Fruit fly (Drosophila melanogaster) whole organism, embryonic: ENCODE results near the gene CG9667.
A peak's percentile ranks its signal among the peaks of the same experiment; 100 is the strongest.

Source experiments
- Atf-2 ChIP-seq: fragments of 200-800 bp; sonication (Bioruptor generic); optimal IDR thresholded peaks from 2 replicates; lab custom pipeline; 2016; ENCODE audit warnings: missing biosample characterization, missing genetic modification characterization
- Bdp1 ChIP-seq: fragments of 200-800 bp; sonication (Bioruptor generic); optimal IDR thresholded peaks from 3 replicates; lab custom pipeline; 2016; ENCODE audit warnings: missing biosample characterization, missing genetic modification characterization
- Bgb ChIP-seq: fragments of 200-800 bp; sonication (Bioruptor generic); IDR thresholded peaks from 2 replicates; pipeline ENCODE4 v1.3.6; 2022; ENCODE audit warnings: missing biosample characterization, missing genetic modification characterization; ENCODE audit not compliant: partially characterized antibody
- Blimp-1 ChIP-seq: fragments of 200-800 bp; sonication (Bioruptor generic); optimal IDR thresholded peaks from 3 replicates; lab custom pipeline; 2018; ENCODE audit warnings: missing biosample characterization, missing genetic modification characterization, mild to moderate bottlenecking, moderate library complexity, missing genetic modification reagents
- CG10654 ChIP-seq: fragments of 200-800 bp; sonication (Bioruptor generic); optimal IDR thresholded peaks from 2 replicates; lab custom pipeline; 2016; ENCODE audit warnings: missing biosample characterization, missing genetic modification characterization
- CG11560 ChIP-seq: fragments of 200-800 bp; sonication (Bioruptor generic); IDR thresholded peaks from 3 replicates; pipeline ENCODE4 v1.3.6; 2022; ENCODE audit warnings: missing biosample characterization, missing genetic modification characterization
- CG11695 ChIP-seq: fragments of 200-800 bp; sonication (Bioruptor generic); IDR thresholded peaks from 3 replicates; pipeline ENCODE4 v1.3.6; 2022; ENCODE audit warnings: missing biosample characterization, missing genetic modification characterization
- CG11696 ChIP-seq: fragments of 200-800 bp; sonication (Bioruptor generic); IDR thresholded peaks from 2 replicates; pipeline ENCODE4 v1.3.6; 2022; ENCODE audit warnings: missing biosample characterization, missing genetic modification characterization
- CG1603 ChIP-seq: fragments of 200-800 bp; sonication (Bioruptor generic); optimal IDR thresholded peaks from 2 replicates; lab custom pipeline; 2019; ENCODE audit warnings: missing biosample characterization, mild to moderate bottlenecking, missing genetic modification characterization, moderate library complexity
- CG16863 ChIP-seq: fragments of 200-800 bp; sonication (Bioruptor generic); optimal IDR thresholded peaks from 3 replicates; lab custom pipeline; 2016; ENCODE audit warnings: missing biosample characterization, missing genetic modification characterization
- CG18619 ChIP-seq: fragments of 200-800 bp; sonication (Bioruptor generic); optimal IDR thresholded peaks from 3 replicates; lab custom pipeline; 2017; ENCODE audit warnings: missing biosample characterization, mild to moderate bottlenecking, missing genetic modification characterization
- CG2199 ChIP-seq: fragments of 200-800 bp; sonication (Bioruptor generic); IDR thresholded peaks from 3 replicates; pipeline ENCODE4 v1.3.6; 2022; ENCODE audit warnings: missing biosample characterization, missing genetic modification characterization
- CG31365 ChIP-seq: fragments of 200-800 bp; sonication (Bioruptor generic); optimal IDR thresholded peaks from 2 replicates; lab custom pipeline; 2018; ENCODE audit warnings: missing biosample characterization, mild to moderate bottlenecking, missing genetic modification characterization
- CG32772 ChIP-seq: fragments of 200-800 bp; sonication (Bioruptor generic); IDR thresholded peaks from 2 replicates; pipeline ENCODE4 v1.3.6; 2022; ENCODE audit warnings: missing biosample characterization, missing genetic modification characterization
- CG4360 ChIP-seq: fragments of 200-800 bp; sonication (Bioruptor generic); IDR thresholded peaks from 2 replicates; pipeline ENCODE4 v1.3.6; 2022; ENCODE audit warnings: missing biosample characterization, missing genetic modification characterization
- CG4424 ChIP-seq: fragments of 200-800 bp; sonication (Bioruptor generic); optimal IDR thresholded peaks from 3 replicates; lab custom pipeline; 2016; ENCODE audit warnings: missing biosample characterization, missing genetic modification characterization
- CG6813 ChIP-seq: fragments of 200-800 bp; sonication (Bioruptor generic); optimal IDR thresholded peaks from 2 replicates; lab custom pipeline; 2017; ENCODE audit warnings: missing biosample characterization, missing genetic modification characterization, mild to moderate bottlenecking, moderate library complexity, missing genetic modification reagents
- CG8281 ChIP-seq: fragments of 200-800 bp; sonication (Bioruptor generic); optimal IDR thresholded peaks from 2 replicates; lab custom pipeline; 2018; ENCODE audit warnings: missing biosample characterization, mild to moderate bottlenecking, missing genetic modification characterization, moderate library complexity
- CG9727 ChIP-seq: fragments of 200-800 bp; sonication (Bioruptor generic); optimal IDR thresholded peaks from 3 replicates; lab custom pipeline; 2017; ENCODE audit warnings: missing biosample characterization, mild to moderate bottlenecking, missing genetic modification characterization
- D ChIP-seq, 2 experiments: fragments of 200-800 bp in 1 of 2; fragments of >200 bp in 1 of 2; sonication (Bioruptor generic) in 1 of 2; optimal IDR thresholded peaks; 2 replicates in 1 of 2; 3 replicates in 1 of 2; lab custom pipeline; 2017; ENCODE audit warnings: mild to moderate bottlenecking in 1 of 2, missing biosample characterization in 1 of 2, missing genetic modification characterization in 1 of 2, missing genetic modification reagents in 1 of 2
- Dad ChIP-seq: fragments of 200-800 bp; sonication (Bioruptor generic); optimal IDR thresholded peaks from 3 replicates; lab custom pipeline; 2016; ENCODE audit warnings: missing biosample characterization, missing genetic modification characterization
- Dll ChIP-seq: fragments of 200-800 bp; sonication (Bioruptor generic); IDR thresholded peaks from 4 replicates; pipeline ENCODE4 v1.3.6; 2022; ENCODE audit warnings: missing biosample characterization, missing genetic modification characterization; ENCODE audit not compliant: partially characterized antibody
- Doc2 ChIP-seq: fragments of 200-800 bp; sonication (Bioruptor generic); IDR thresholded peaks from 2 replicates; pipeline ENCODE4 v1.3.6; 2022; ENCODE audit warnings: missing biosample characterization, missing genetic modification characterization
- Dp ChIP-seq: fragments of 200-800 bp; sonication (Bioruptor generic); optimal IDR thresholded peaks from 2 replicates; lab custom pipeline; 2018; ENCODE audit warnings: missing biosample characterization, mild to moderate bottlenecking, missing genetic modification characterization, moderate library complexity
- ERR ChIP-seq: fragments of 200-800 bp; sonication (Bioruptor generic); optimal IDR thresholded peaks from 2 replicates; lab custom pipeline; 2016; ENCODE audit warnings: missing biosample characterization, missing genetic modification characterization
- Gsc ChIP-seq: fragments of 200-800 bp; sonication (Bioruptor generic); IDR thresholded peaks from 2 replicates; pipeline ENCODE4 v1.3.6; 2022; ENCODE audit warnings: missing biosample characterization, missing genetic modification characterization
- HHEX ChIP-seq: fragments of 200-800 bp; sonication (Bioruptor generic); optimal IDR thresholded peaks from 3 replicates; lab custom pipeline; 2017; ENCODE audit warnings: missing biosample characterization, mild to moderate bottlenecking, missing genetic modification characterization, missing genetic modification reagents
- Hey ChIP-seq: fragments of 200-800 bp; sonication (Bioruptor generic); optimal IDR thresholded peaks from 3 replicates; lab custom pipeline; 2018; ENCODE audit warnings: missing biosample characterization, mild to moderate bottlenecking, missing genetic modification characterization
- HmgZ ChIP-seq: fragments of 200-800 bp; sonication (Bioruptor generic); optimal IDR thresholded peaks from 2 replicates; lab custom pipeline; 2018; ENCODE audit warnings: missing biosample characterization, mild to moderate bottlenecking, missing genetic modification characterization
- Hmr ChIP-seq: fragments of 200-800 bp; sonication (Bioruptor generic); optimal IDR thresholded peaks from 3 replicates; lab custom pipeline; 2017; ENCODE audit warnings: mild to moderate bottlenecking, missing biosample characterization, missing genetic modification reagents, missing genetic modification characterization
- Ravus ChIP-seq: fragments of 200-800 bp; sonication (Bioruptor generic); IDR thresholded peaks from 2 replicates; pipeline ENCODE4 v1.3.6; 2022; ENCODE audit warnings: missing biosample characterization, missing genetic modification characterization
- Rx ChIP-seq: fragments of 200-800 bp; sonication (Bioruptor generic); IDR thresholded peaks from 2 replicates; pipeline ENCODE4 v1.3.6; 2022; ENCODE audit warnings: missing biosample characterization, missing genetic modification characterization
- Taf1 ChIP-seq: fragments of 200-800 bp; sonication (Bioruptor generic); IDR thresholded peaks from 2 replicates; pipeline ENCODE4 v1.3.6; 2022; ENCODE audit warnings: missing biosample characterization, missing genetic modification characterization
- YL-1 ChIP-seq: fragments of 200-800 bp; sonication (Bioruptor generic); optimal IDR thresholded peaks from 3 replicates; lab custom pipeline; 2017; ENCODE audit warnings: missing biosample characterization, mild to moderate bottlenecking, missing genetic modification characterization
- bigmax ChIP-seq: fragments of 200-800 bp; sonication (Bioruptor generic); optimal IDR thresholded peaks from 2 replicates; lab custom pipeline; 2018; ENCODE audit warnings: missing biosample characterization, mild to moderate bottlenecking, missing genetic modification characterization
- btn ChIP-seq: fragments of 200-800 bp; sonication (Bioruptor generic); optimal IDR thresholded peaks from 2 replicates; lab custom pipeline; 2016; ENCODE audit warnings: missing biosample characterization, missing genetic modification characterization
- cato ChIP-seq: fragments of 200-800 bp; sonication (Bioruptor generic); optimal IDR thresholded peaks from 2 replicates; lab custom pipeline; 2016; ENCODE audit warnings: missing biosample characterization, missing genetic modification characterization, borderline replicate concordance
- caup ChIP-seq: fragments of 200-800 bp; sonication (Bioruptor generic); optimal IDR thresholded peaks from 3 replicates; lab custom pipeline; 2017; ENCODE audit warnings: missing biosample characterization, mild to moderate bottlenecking, missing genetic modification characterization, moderate library complexity; ENCODE audit not compliant: severe bottlenecking
- ci ChIP-seq: fragments of 200-800 bp; sonication (Bioruptor generic); IDR thresholded peaks from 3 replicates; pipeline ENCODE4 v1.3.6; 2022; ENCODE audit warnings: missing biosample characterization, missing genetic modification characterization
- croc ChIP-seq: fragments of 200-800 bp; sonication (Bioruptor generic); conservative IDR thresholded peaks from 3 replicates; pipeline ENCODE4 v1.3.6; 2022; ENCODE audit warnings: missing biosample characterization, missing genetic modification characterization
- en ChIP-seq: fragments of 200-800 bp; sonication (Bioruptor generic); optimal IDR thresholded peaks from 2 replicates; lab custom pipeline; 2016; ENCODE audit warnings: missing biosample characterization, missing genetic modification characterization
- fru ChIP-seq: fragments of >200 bp; optimal IDR thresholded peaks from 2 replicates; lab custom pipeline; 2017
- knrl ChIP-seq: fragments of 200-800 bp; sonication (Bioruptor generic); IDR thresholded peaks from 3 replicates; pipeline ENCODE4 v1.3.6; 2022; ENCODE audit warnings: missing biosample characterization, missing genetic modification characterization; ENCODE audit not compliant: partially characterized antibody
- salm ChIP-seq: fragments of 200-800 bp; sonication (Bioruptor generic); optimal IDR thresholded peaks from 2 replicates; lab custom pipeline; 2018; ENCODE audit warnings: missing biosample characterization, mild to moderate bottlenecking, missing genetic modification characterization
- so ChIP-seq: fragments of 200-800 bp; sonication (Bioruptor generic); IDR thresholded peaks from 3 replicates; pipeline ENCODE4 v1.3.6; 2022; ENCODE audit warnings: missing biosample characterization, missing genetic modification characterization
- twi ChIP-seq: fragments of 200-800 bp; optimal IDR thresholded peaks from 2 replicates; lab custom pipeline; 2019; ENCODE audit warnings: missing biosample characterization, mild to moderate bottlenecking, missing genetic modification characterization, moderate library complexity
- vnd ChIP-seq: fragments of 200-800 bp; sonication (Bioruptor generic); IDR thresholded peaks from 3 replicates; pipeline ENCODE4 v1.3.6; 2022; ENCODE audit warnings: missing biosample characterization, missing genetic modification characterization; ENCODE audit not compliant: partially characterized antibody
- yki ChIP-seq: fragments of >200 bp; optimal IDR thresholded peaks from 3 replicates; lab custom pipeline; 2018

Gene CG9667

DNA sequence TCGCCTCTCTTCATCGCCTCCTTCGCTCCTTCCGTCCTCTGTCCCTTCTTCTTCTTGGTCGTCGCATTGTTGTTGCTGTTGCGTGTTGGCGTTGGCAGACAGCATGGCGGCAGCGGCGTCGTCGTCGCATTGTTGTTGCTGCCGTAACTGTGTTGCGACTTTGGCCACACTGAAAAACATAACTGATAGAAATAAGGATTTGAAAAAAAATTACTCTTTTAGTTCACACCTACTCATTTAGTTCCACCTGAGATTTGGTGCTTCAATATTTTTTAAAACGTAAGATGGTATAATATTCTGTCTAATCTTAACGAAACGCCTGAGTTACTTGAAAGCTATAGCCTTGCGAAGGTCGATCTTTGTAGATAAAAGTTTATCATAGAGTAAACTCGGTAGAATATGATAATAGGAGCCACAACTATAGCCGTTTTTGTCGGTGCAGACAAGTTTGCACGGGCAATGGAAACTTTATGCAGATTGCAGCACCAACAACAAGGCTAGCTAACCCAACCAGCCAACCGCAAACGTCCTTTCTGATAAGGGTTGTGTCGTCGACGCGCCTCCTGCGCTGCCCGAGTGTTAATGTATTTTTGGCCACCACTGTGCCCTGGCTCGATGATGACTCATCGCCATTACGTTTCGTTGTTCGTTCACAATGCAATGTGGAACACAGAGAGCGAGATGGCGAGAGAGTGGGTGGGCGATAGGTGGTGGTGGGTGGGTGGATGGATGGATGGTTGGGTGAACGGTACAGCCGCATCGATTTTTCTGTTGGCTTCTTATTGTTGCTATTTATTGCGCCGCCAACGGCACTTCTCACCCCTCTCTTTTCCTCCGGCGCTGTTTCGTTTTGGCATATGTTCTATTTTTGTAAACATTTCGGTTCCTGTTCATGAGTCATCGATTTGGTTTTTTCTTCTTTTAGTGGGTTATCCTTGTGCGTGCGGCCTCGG is 13.0 kb downstream of the CG9667 start (continued):
- TF ChIP-seq CG11695 (GFP tag; lab: Robert Waterston, UW), result peak; percentile 68
- no peak for TF ChIP-seq fru
- peak; percentile 95 for TF ChIP-seq CG4360 (GFP tag; lab: Robert Waterston, UW)
- TF ChIP-seq twi (tag; lab: Kevin White, UChicago), result peak; percentile 49
- peak; percentile 41 for TF ChIP-seq ERR
- peak; percentile 73 for TF ChIP-seq caup (GFP tag; lab: Kevin White, UChicago)
- peak; percentile 81 for TF ChIP-seq HHEX (GFP tag; lab: Kevin White, UChicago)
- TF ChIP-seq Bgb (GFP tag; lab: Robert Waterston, UW), result peak; percentile 41; the same call in 1 of the 2 replicates
- peak; percentile 54 for TF ChIP-seq CG10654 (GFP tag; lab: Kevin White, UChicago)
- no peak for TF ChIP-seq Rx (GFP tag; lab: Robert Waterston, UW)
- TF ChIP-seq Ravus (GFP tag; lab: Robert Waterston, UW), result no peak; the same call in 1 of the 2 replicates
- no peak for TF ChIP-seq Taf1
- no peak for TF ChIP-seq Gsc
- TF ChIP-seq btn (GFP tag; lab: Kevin White, UChicago), result peak; percentile 71
- peak; percentile 30 for TF ChIP-seq D (optimal IDR thresholded peaks at IDR 0.05; lab: Kevin White, UChicago)
- TF ChIP-seq D (GFP tag; optimal IDR thresholded peaks at IDR 0.05; lab: Kevin White, UChicago), result peak; percentile 72
- no peak for TF ChIP-seq Dll (GFP tag; lab: Robert Waterston, UW)
- 0 out of 3 replicates have a peak, but pooled peaks have one; percentile 17 for TF ChIP-seq vnd
- TF ChIP-seq CG6813, result peak; percentile 74
- peak; percentile 83 for TF ChIP-seq ci (GFP tag; lab: Robert Waterston, UW)
- peak; percentile 29 for TF ChIP-seq YL-1 (GFP tag; lab: Kevin White, UChicago)
- TF ChIP-seq CG18619 (GFP tag; lab: Kevin White, UChicago), result peak; percentile 90
- TF ChIP-seq CG2199, result no peak
- no peak for TF ChIP-seq CG11696 (GFP tag; lab: Robert Waterston, UW)
- peak; percentile 75 for TF ChIP-seq Blimp-1
- TF ChIP-seq bigmax (GFP tag; lab: Kevin White, UChicago), result no peak
- no peak for TF ChIP-seq yki
- no peak for TF ChIP-seq Doc2 (GFP tag; lab: Robert Waterston, UW)
- peak; percentile 53 for TF ChIP-seq cato (GFP tag; lab: Kevin White, UChicago)
- no peak for TF ChIP-seq CG32772
- TF ChIP-seq Bdp1, result peak; percentile 65
- peak; percentile 71 for TF ChIP-seq Dad
- TF ChIP-seq CG1603, result peak; percentile 58
- TF ChIP-seq Hmr (GFP tag; lab: Kevin White, UChicago), result peak; percentile 85
- peak; percentile 47 for TF ChIP-seq CG31365 (tag; lab: Kevin White, UChicago)
- TF ChIP-seq CG16863 (GFP tag; lab: Kevin White, UChicago), result peak; percentile 78
- peak; percentile 73 for TF ChIP-seq so (GFP tag; lab: Robert Waterston, UW)
- TF ChIP-seq Dp (GFP tag; lab: Kevin White, UChicago), result no peak
- peak; percentile 35 for TF ChIP-seq CG8281 (tag; lab: Kevin White, UChicago)
- TF ChIP-seq Hey (tag; lab: Kevin White, UChicago), result no peak
- TF ChIP-seq Atf-2 (GFP tag; lab: Kevin White, UChicago), result peak; percentile 87
- TF ChIP-seq HmgZ, result peak; percentile 48
- TF ChIP-seq en (GFP tag; lab: Kevin White, UChicago), result peak; percentile 62
- TF ChIP-seq CG4424, result peak; percentile 85
- peak; percentile 51; the same call in 1 of the 3 replicates for TF ChIP-seq croc (GFP tag; lab: Robert Waterston, UW)
- TF ChIP-seq CG11560 (tag; lab: Robert Waterston, UW), result 0 out of 3 replicates have a peak, but pooled peaks have one; percentile 27
- TF ChIP-seq salm (tag; lab: Kevin White, UChicago), result peak; percentile 38
- TF ChIP-seq CG9727 (GFP tag; lab: Kevin White, UChicago), result peak; percentile 87
- peak; percentile 10; the same call in 1 of the 3 replicates for TF ChIP-seq knrl (GFP tag; lab: Robert Waterston, UW)
